Fruit fly (Drosophila melanogaster) whole organism, embryonic: ENCODE measurements around the gene Adsl.

Experiments used
- BtbVII ChIP-seq: fragments of 200-800 bp; sonication (Bioruptor generic); optimal IDR thresholded peaks from 3 replicates; lab custom pipeline; 2017; ENCODE audit warnings: missing biosample characterization, mild to moderate bottlenecking, missing genetic modification characterization
- CG12391 ChIP-seq: fragments of 200-800 bp; sonication (Bioruptor generic); optimal IDR thresholded peaks from 3 replicates; lab custom pipeline; 2018; ENCODE audit warnings: missing biosample characterization, mild to moderate bottlenecking, missing genetic modification characterization, moderate library complexity
- CG12659 ChIP-seq: fragments of 200-800 bp; sonication (Bioruptor generic); optimal IDR thresholded peaks from 3 replicates; lab custom pipeline; 2017; ENCODE audit warnings: mild to moderate bottlenecking, missing biosample characterization, missing genetic modification reagents, missing genetic modification characterization
- CG12769 ChIP-seq: fragments of 200-800 bp; sonication (Bioruptor generic); optimal IDR thresholded peaks from 2 replicates; lab custom pipeline; 2019; ENCODE audit warnings: missing biosample characterization, mild to moderate bottlenecking, missing genetic modification characterization, moderate library complexity
- CG14014 ChIP-seq: fragments of 200-800 bp; sonication (Bioruptor generic); IDR thresholded peaks from 2 replicates; pipeline ENCODE4 v1.3.6; 2022; ENCODE audit warnings: missing biosample characterization, missing genetic modification characterization
- CG16779 ChIP-seq: fragments of 200-800 bp; sonication (Bioruptor generic); IDR thresholded peaks from 2 replicates; pipeline ENCODE4 v1.3.6; 2022; ENCODE audit warnings: missing biosample characterization, missing genetic modification characterization
- CG17186 ChIP-seq: fragments of 200-800 bp; sonication (Bioruptor generic); optimal IDR thresholded peaks from 3 replicates; lab custom pipeline; 2017; ENCODE audit warnings: missing biosample characterization, missing genetic modification reagents, missing genetic modification characterization
- CG1792 ChIP-seq: fragments of 200-800 bp; sonication (Bioruptor generic); optimal IDR thresholded peaks from 2 replicates; lab custom pipeline; 2016; ENCODE audit warnings: missing biosample characterization, missing genetic modification characterization
- CG18599 ChIP-seq: fragments of 200-800 bp; sonication (Bioruptor generic); optimal IDR thresholded peaks from 3 replicates; lab custom pipeline; 2017; ENCODE audit warnings: missing biosample characterization, missing genetic modification characterization, mild to moderate bottlenecking, moderate library complexity, missing genetic modification reagents
- CG2116 ChIP-seq: fragments of 200-800 bp; sonication (Bioruptor generic); optimal IDR thresholded peaks from 3 replicates; lab custom pipeline; 2018; ENCODE audit warnings: missing biosample characterization, mild to moderate bottlenecking, missing genetic modification characterization
- CG30020 ChIP-seq: fragments of 200-800 bp; optimal IDR thresholded peaks from 2 replicates; lab custom pipeline; 2019; ENCODE audit warnings: missing biosample characterization, mild to moderate bottlenecking, missing genetic modification characterization, moderate library complexity
- CG34224 ChIP-seq: fragments of 200-800 bp; sonication (Bioruptor generic); IDR thresholded peaks from 3 replicates; pipeline ENCODE4 v1.3.6; 2022; ENCODE audit warnings: missing biosample characterization, missing genetic modification characterization; ENCODE audit not compliant: partially characterized antibody
- CG3726 ChIP-seq: fragments of 200-800 bp; sonication (Bioruptor generic); IDR thresholded peaks from 3 replicates; pipeline ENCODE4, ENCODE4 v1.3.6; 2022; ENCODE audit warnings: missing biosample characterization, missing genetic modification characterization
- CG3847 ChIP-seq: fragments of 200-800 bp; sonication (Bioruptor generic); IDR thresholded peaks from 2 replicates; pipeline ENCODE4 v1.3.6; 2022; ENCODE audit warnings: missing biosample characterization, missing genetic modification characterization
- CG4328 ChIP-seq: fragments of 200-800 bp; sonication (Bioruptor generic); optimal IDR thresholded peaks from 3 replicates; lab custom pipeline; 2017; ENCODE audit warnings: missing biosample characterization, missing genetic modification reagents, missing genetic modification characterization
- CG4404 ChIP-seq: fragments of 200-800 bp; sonication (Bioruptor generic); IDR thresholded peaks from 2 replicates; pipeline ENCODE4 v1.3.6; 2022; ENCODE audit warnings: missing biosample characterization, missing genetic modification characterization
- CG6175 ChIP-seq: fragments of 200-800 bp; sonication (Bioruptor generic); IDR thresholded peaks from 3 replicates; pipeline ENCODE4 v1.3.6; 2022; ENCODE audit warnings: missing biosample characterization, missing genetic modification characterization
- CoRest ChIP-seq: fragments of 200-800 bp; sonication (Bioruptor generic); optimal IDR thresholded peaks from 3 replicates; lab custom pipeline; 2018; ENCODE audit warnings: missing biosample characterization, mild to moderate bottlenecking, missing genetic modification characterization, moderate library complexity
- D19A ChIP-seq: fragments of 200-800 bp; optimal IDR thresholded peaks from 3 replicates; lab custom pipeline; 2019; ENCODE audit warnings: missing biosample characterization, mild to moderate bottlenecking, missing genetic modification characterization, moderate library complexity
- D19B ChIP-seq: fragments of 200-800 bp; sonication (Bioruptor generic); optimal IDR thresholded peaks from 2 replicates; lab custom pipeline; 2017; ENCODE audit warnings: missing biosample characterization, mild to moderate bottlenecking, missing genetic modification characterization
- Dfd ChIP-seq, 2 experiments: fragments of >200 bp; optimal IDR thresholded peaks; 2 replicates each; lab custom pipeline; 2017; ENCODE audit warnings: missing biosample characterization in 2 of 2, missing genetic modification characterization in 2 of 2
- E2f2 ChIP-seq: fragments of 200-800 bp; sonication (Bioruptor generic); IDR thresholded peaks from 2 replicates; pipeline ENCODE4 v1.3.6; 2022; ENCODE audit warnings: missing biosample characterization, missing genetic modification characterization
- Ets65A ChIP-seq: fragments of 200-800 bp; sonication (Bioruptor generic); peaks from one replicate; lab custom pipeline; 2016; ENCODE audit warnings: missing biosample characterization, missing genetic modification characterization
- HLHmδ ChIP-seq: fragments of 200-800 bp; sonication (Bioruptor generic); optimal IDR thresholded peaks from 2 replicates; lab custom pipeline; 2018; ENCODE audit warnings: missing biosample characterization, mild to moderate bottlenecking, missing genetic modification characterization, moderate library complexity
- HmgD ChIP-seq: fragments of 200-800 bp; sonication (Bioruptor generic); optimal IDR thresholded peaks from 3 replicates; lab custom pipeline; 2016; ENCODE audit warnings: missing biosample characterization, missing genetic modification characterization
- Hmx ChIP-seq: fragments of 200-800 bp; sonication (Bioruptor generic); optimal IDR thresholded peaks from 2 replicates; lab custom pipeline; 2016; ENCODE audit warnings: missing biosample characterization, missing genetic modification characterization
- Kr ChIP-seq: fragments of 200-800 bp; sonication (Bioruptor generic); optimal IDR thresholded peaks from 2 replicates; lab custom pipeline; 2017; ENCODE audit warnings: missing biosample characterization, mild to moderate bottlenecking, missing genetic modification characterization
- Mad ChIP-seq: fragments of 200-800 bp; sonication (Bioruptor generic); optimal IDR thresholded peaks from 2 replicates; lab custom pipeline; 2016; ENCODE audit warnings: missing biosample characterization, missing genetic modification characterization
- Max ChIP-seq: fragments of 200-800 bp; sonication (Bioruptor generic); optimal IDR thresholded peaks from 2 replicates; lab custom pipeline; 2016; ENCODE audit warnings: missing biosample characterization, mild to moderate bottlenecking, missing genetic modification characterization
- Sry-δ ChIP-seq: fragments of 200-800 bp; sonication (Bioruptor generic); optimal IDR thresholded peaks from 2 replicates; lab custom pipeline; 2016; ENCODE audit warnings: missing biosample characterization, missing genetic modification characterization
- Stat92E ChIP-seq, 3 experiments: fragments of >200 bp in 2 of 3; fragments of 200-800 bp in 1 of 3; sonication (Bioruptor generic) in 1 of 3; optimal IDR thresholded peaks; 2 replicates each; lab custom pipeline; 2017 to 2019; ENCODE audit warnings: missing biosample characterization in 3 of 3, missing genetic modification characterization in 3 of 3, mild to moderate bottlenecking in 1 of 3, moderate library complexity in 1 of 3
- Usf ChIP-seq: fragments of 200-800 bp; sonication (Bioruptor generic); optimal IDR thresholded peaks from 2 replicates; lab custom pipeline; 2017; ENCODE audit warnings: missing genotype, missing biosample characterization, missing genetic modification characterization
- Vsx1 ChIP-seq: fragments of 200-800 bp; sonication (Bioruptor generic); optimal IDR thresholded peaks from 2 replicates; lab custom pipeline; 2017; ENCODE audit warnings: missing biosample characterization, mild to moderate bottlenecking, missing genetic modification characterization, missing genetic modification reagents
- YL-1 ChIP-seq: fragments of 200-800 bp; sonication (Bioruptor generic); optimal IDR thresholded peaks from 3 replicates; lab custom pipeline; 2017; ENCODE audit warnings: missing biosample characterization, mild to moderate bottlenecking, missing genetic modification characterization
- bcd ChIP-seq: fragments of 200-800 bp; sonication (Bioruptor generic); optimal IDR thresholded peaks from 2 replicates; lab custom pipeline; 2017; ENCODE audit warnings: missing biosample characterization, mild to moderate bottlenecking, missing genetic modification characterization
- chn ChIP-seq: fragments of 200-800 bp; sonication (Bioruptor generic); optimal IDR thresholded peaks from 2 replicates; lab custom pipeline; 2016; ENCODE audit warnings: missing biosample characterization, missing genetic modification characterization
- danr ChIP-seq: fragments of 200-800 bp; sonication (Bioruptor generic); IDR thresholded peaks from 2 replicates; pipeline ENCODE4 v1.3.6; 2022; ENCODE audit warnings: missing biosample characterization, missing genetic modification characterization
- dmrt11E ChIP-seq: fragments of 200-800 bp; sonication (Bioruptor generic); optimal IDR thresholded peaks from 3 replicates; lab custom pipeline; 2018; ENCODE audit warnings: missing biosample characterization, mild to moderate bottlenecking, missing genetic modification characterization, moderate library complexity
- ewg ChIP-seq: fragments of 200-800 bp; sonication (Bioruptor generic); optimal IDR thresholded peaks from 3 replicates; lab custom pipeline; 2017; ENCODE audit warnings: mild to moderate bottlenecking, missing biosample characterization, missing genetic modification reagents, missing genetic modification characterization
- fu2 ChIP-seq: fragments of 200-800 bp; sonication (Bioruptor generic); optimal IDR thresholded peaks from 2 replicates; lab custom pipeline; 2016; ENCODE audit warnings: missing biosample characterization, missing genetic modification characterization
- gfzf ChIP-seq: fragments of 200-800 bp; sonication (Bioruptor generic); optimal IDR thresholded peaks from 2 replicates; lab custom pipeline; 2016; ENCODE audit warnings: missing biosample characterization, mild to moderate bottlenecking, missing genetic modification characterization, moderate library complexity
- ind ChIP-seq: fragments of 200-800 bp; sonication (Bioruptor generic); optimal IDR thresholded peaks from 3 replicates; lab custom pipeline; 2016; ENCODE audit warnings: missing biosample characterization, missing genetic modification characterization
- onecut ChIP-seq: fragments of 200-800 bp; sonication (Bioruptor generic); IDR thresholded peaks from 2 replicates; pipeline ENCODE4 v1.3.6; 2022; ENCODE audit warnings: missing biosample characterization, missing genetic modification characterization
- phol ChIP-seq: fragments of 200-800 bp; sonication (Bioruptor generic); optimal IDR thresholded peaks from 3 replicates; lab custom pipeline; 2018; ENCODE audit warnings: missing biosample characterization, mild to moderate bottlenecking, missing genetic modification characterization, moderate library complexity
- pzg ChIP-seq: fragments of 200-800 bp; sonication (Bioruptor generic); optimal IDR thresholded peaks from 3 replicates; lab custom pipeline; 2018; ENCODE audit warnings: missing biosample characterization, mild to moderate bottlenecking, missing genetic modification characterization, moderate library complexity
- slbo ChIP-seq: fragments of 200-800 bp; sonication (Bioruptor generic); IDR thresholded peaks from 2 replicates; pipeline ENCODE4 v1.3.6; 2022; ENCODE audit warnings: missing biosample characterization, missing genetic modification characterization
- slou ChIP-seq: fragments of 200-800 bp; sonication (Bioruptor generic); optimal IDR thresholded peaks from 3 replicates; lab custom pipeline; 2016; ENCODE audit warnings: missing biosample characterization, missing genetic modification characterization
- twi ChIP-seq: fragments of 200-800 bp; optimal IDR thresholded peaks from 2 replicates; lab custom pipeline; 2019; ENCODE audit warnings: missing biosample characterization, mild to moderate bottlenecking, missing genetic modification characterization, moderate library complexity
- tx ChIP-seq: fragments of 200-800 bp; sonication (Bioruptor generic); optimal IDR thresholded peaks from 2 replicates; lab custom pipeline; 2016; ENCODE audit warnings: missing biosample characterization, missing genetic modification characterization

The Adsl gene

DNA sequence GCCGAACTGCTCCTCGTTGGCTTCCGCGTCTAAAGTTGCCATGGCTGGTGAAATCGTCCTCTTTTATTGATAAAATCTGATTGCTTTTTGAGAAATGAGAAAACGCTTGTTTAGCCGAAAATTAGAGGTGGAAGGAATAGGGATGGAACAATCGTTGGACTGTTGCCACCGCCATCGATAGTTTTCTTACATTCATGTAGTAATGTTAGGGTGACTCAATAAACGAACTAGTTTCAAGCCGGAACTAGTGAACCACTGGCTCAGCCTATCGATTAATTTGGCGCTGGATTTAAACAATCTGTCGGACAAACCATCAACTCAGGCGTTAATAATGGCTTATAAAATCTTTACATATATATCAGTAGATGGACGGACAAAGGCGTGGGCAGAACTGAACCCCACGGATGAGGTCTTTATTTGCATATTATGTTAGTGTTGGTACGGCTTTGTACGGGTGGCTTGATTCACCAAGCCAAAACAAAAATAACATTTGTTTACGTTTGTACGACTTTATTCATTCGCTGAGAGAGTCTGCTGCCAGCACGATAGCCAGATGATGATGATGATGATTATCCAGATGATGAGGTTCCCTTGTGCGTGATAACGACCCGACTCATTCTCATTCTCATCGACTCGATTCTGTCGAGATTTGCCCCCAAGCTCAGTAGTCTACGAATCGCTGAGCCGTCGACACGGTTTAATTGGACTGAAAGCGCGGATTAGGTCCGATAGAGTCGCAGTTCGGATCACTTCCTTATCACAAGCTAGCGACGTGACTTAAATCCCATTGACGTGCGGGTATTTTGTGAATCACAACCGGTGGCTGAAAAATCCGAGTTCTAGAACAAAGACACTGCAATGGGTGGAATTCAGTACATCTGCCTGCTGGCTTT, 18.5 kb downstream of the Adsl start, which contains the start of the genes Sf3a1 and Irc (continued):
- no peak for TF ChIP-seq Usf (GFP tag; lab: Kevin White, UChicago)
- no peak for TF ChIP-seq onecut (GFP tag; lab: Robert Waterston, UW)
- TF ChIP-seq phol (tag; lab: Kevin White, UChicago) = peak; percentile 43
- peak; percentile 73 for TF ChIP-seq YL-1 (GFP tag; lab: Kevin White, UChicago)
- TF ChIP-seq Mad (GFP tag; lab: Kevin White, UChicago) = peak; percentile 20
- no peak for TF ChIP-seq twi
- TF ChIP-seq CG2116 (GFP tag; lab: Kevin White, UChicago) = peak; percentile 79
- TF ChIP-seq tx (GFP tag; lab: Kevin White, UChicago) = peak; percentile 18
- TF ChIP-seq CG4328 = no peak
- TF ChIP-seq CG30020 (tag; lab: Kevin White, UChicago) = peak; percentile 18
- TF ChIP-seq CG14014 (GFP tag; lab: Robert Waterston, UW) = no peak
- no peak for TF ChIP-seq Vsx1
- TF ChIP-seq Ets65A = peak; percentile 90
- no peak for TF ChIP-seq D19B (GFP tag; lab: Kevin White, UChicago)
- peak; percentile 50 for TF ChIP-seq CG12391
- TF ChIP-seq CG4404 (GFP tag; lab: Robert Waterston, UW) = no peak
- no peak for TF ChIP-seq Max (GFP tag; lab: Kevin White, UChicago)
- TF ChIP-seq Kr = no peak
- TF ChIP-seq ewg (GFP tag; lab: Kevin White, UChicago) = no peak
- peak; percentile 65 for TF ChIP-seq CG12769 (tag; lab: Kevin White, UChicago)
- TF ChIP-seq CG1792 (GFP tag; lab: Kevin White, UChicago) = no peak
- peak; percentile 30 for TF ChIP-seq CG17186 (GFP tag; lab: Kevin White, UChicago)
- no peak for TF ChIP-seq D19A (tag; lab: Kevin White, UChicago)
- no peak for TF ChIP-seq Dfd (GFP tag; optimal IDR thresholded peaks at IDR 0.05; lab: Kevin White, UChicago)
- TF ChIP-seq CG34224 (GFP tag; lab: Robert Waterston, UW) = peak; percentile 95
- TF ChIP-seq CG3847 (GFP tag; lab: Robert Waterston, UW) = peak; percentile 51; the same call in 1 of the 2 replicates
- no peak for TF ChIP-seq CG3726
- peak; percentile 97 for TF ChIP-seq E2f2 (GFP tag; lab: Robert Waterston, UW)
- TF ChIP-seq Hmx (GFP tag; lab: Kevin White, UChicago) = no peak
- peak; percentile 59 for TF ChIP-seq CG12659 (GFP tag; lab: Kevin White, UChicago)
- TF ChIP-seq HmgD (GFP tag; lab: Kevin White, UChicago) = peak; percentile 87
- no peak for TF ChIP-seq dmrt11E (tag; lab: Kevin White, UChicago)
- peak; percentile 31 for TF ChIP-seq CoRest (tag; lab: Kevin White, UChicago)
- TF ChIP-seq Sry-δ (GFP tag; lab: Kevin White, UChicago) = peak; percentile 100
- TF ChIP-seq chn (GFP tag; lab: Kevin White, UChicago) = no peak
- TF ChIP-seq Stat92E (GFP tag; optimal IDR thresholded peaks at IDR 0.05; lab: Kevin White, UChicago) = peak in 1 of 3 experiments; percentile 68
- peak; percentile 0 for TF ChIP-seq BtbVII (GFP tag; lab: Kevin White, UChicago)
- TF ChIP-seq slbo (GFP tag; lab: Robert Waterston, UW) = peak; percentile 58; the same call in 1 of the 2 replicates
- TF ChIP-seq gfzf (GFP tag; lab: Kevin White, UChicago) = peak; percentile 52
- peak; percentile 1 for TF ChIP-seq bcd (GFP tag; lab: Kevin White, UChicago)
- no peak for TF ChIP-seq ind (GFP tag; lab: Kevin White, UChicago)
- TF ChIP-seq HLHmδ (GFP tag; lab: Kevin White, UChicago) = no peak
- TF ChIP-seq pzg = peak; percentile 95
- no peak for TF ChIP-seq CG18599 (GFP tag; lab: Kevin White, UChicago)
- TF ChIP-seq CG6175 = 0 out of 3 replicates have a peak, but pooled peaks have one; percentile 13
- TF ChIP-seq fu2 (GFP tag; lab: Kevin White, UChicago) = no peak
- no peak for TF ChIP-seq slou
- no peak for TF ChIP-seq danr (GFP tag; lab: Robert Waterston, UW)
- TF ChIP-seq CG16779 (GFP tag; lab: Robert Waterston, UW) = no peak
